Fruit fly (Drosophila melanogaster): ENCODE results near the gene mRpL28.

The mRpL28 gene

dm6 chr2L:4981278-4981966, 7.6 kb downstream of the mRpL28 start, which contains the start of the genes CG8892 and CG34126:
Gene CG8892 (minus strand): TSS chr2L:4981592.
Gene CG34126 (plus strand): TSS chr2L:4981614.
- TF ChIP-seq CG4496 (GFP tag; IDR thresholded peaks at IDR 0.05) (peak; percentile 93), Snoo (tag; optimal IDR thresholded peaks at IDR 0.05) (peak; percentile 97), CG15710 (tag; optimal IDR thresholded peaks at IDR 0.05) (peak; percentile 97), EcR (GFP tag; optimal IDR thresholded peaks at IDR 0.05) (no peak), Ets98B (GFP tag; IDR thresholded peaks at IDR 0.05) (peak; percentile 86), D1 (tag; optimal IDR thresholded peaks at IDR 0.05) (no peak), Pif1B (GFP tag; optimal IDR thresholded peaks at IDR 0.05) (peak; percentile 91), CG9948 (tag; optimal IDR thresholded peaks at IDR 0.05) (peak; percentile 95), CG8301 (tag; optimal IDR thresholded peaks at IDR 0.05) (peak; percentile 93), CG14655 (GFP tag; optimal IDR thresholded peaks at IDR 0.05) (peak; percentile 96), CG13204 (GFP tag; optimal IDR thresholded peaks at IDR 0.05) (peak; percentile 72), CG8159 (tag; optimal IDR thresholded peaks at IDR 0.05) (peak; percentile 96), CG12605 (GFP tag; IDR thresholded peaks at IDR 0.05) (peak; percentile 75), CG10348 (GFP tag; IDR thresholded peaks at IDR 0.05) (peak; percentile 89), fd96Ca (GFP tag; IDR thresholded peaks at IDR 0.05) (peak; percentile 95), CG32121 (GFP tag; IDR thresholded peaks at IDR 0.05) (peak; percentile 91), CG17806 (tag; optimal IDR thresholded peaks at IDR 0.05) (peak; percentile 94), Pif1A (GFP tag; optimal IDR thresholded peaks at IDR 0.05) (peak; percentile 94), gl (tag; optimal IDR thresholded peaks at IDR 0.05) (peak; percentile 83), rn (GFP tag; IDR thresholded peaks at IDR 0.05) (peak; percentile 93), CG34367 (tag; optimal IDR thresholded peaks at IDR 0.05) (peak; percentile 90)

dm6 chr2L:4982098-4982646, 8.4 kb downstream of the mRpL28 start:
- TF ChIP-seq CG13204 (GFP tag; optimal IDR thresholded peaks at IDR 0.05), result no peak
- TF ChIP-seq CG14655 (GFP tag; optimal IDR thresholded peaks at IDR 0.05), result no peak
- no peak for TF ChIP-seq CG17806 (tag; optimal IDR thresholded peaks at IDR 0.05)
- no peak for TF ChIP-seq gl (tag; optimal IDR thresholded peaks at IDR 0.05)
- TF ChIP-seq CG12605 (GFP tag; IDR thresholded peaks at IDR 0.05), result no peak
- no peak for TF ChIP-seq CG32121 (GFP tag; IDR thresholded peaks at IDR 0.05)
- no peak for TF ChIP-seq CG10348 (GFP tag; IDR thresholded peaks at IDR 0.05)
- no peak for TF ChIP-seq Ets98B (GFP tag; IDR thresholded peaks at IDR 0.05)
- no peak for TF ChIP-seq EcR (GFP tag; optimal IDR thresholded peaks at IDR 0.05)

DNA sequence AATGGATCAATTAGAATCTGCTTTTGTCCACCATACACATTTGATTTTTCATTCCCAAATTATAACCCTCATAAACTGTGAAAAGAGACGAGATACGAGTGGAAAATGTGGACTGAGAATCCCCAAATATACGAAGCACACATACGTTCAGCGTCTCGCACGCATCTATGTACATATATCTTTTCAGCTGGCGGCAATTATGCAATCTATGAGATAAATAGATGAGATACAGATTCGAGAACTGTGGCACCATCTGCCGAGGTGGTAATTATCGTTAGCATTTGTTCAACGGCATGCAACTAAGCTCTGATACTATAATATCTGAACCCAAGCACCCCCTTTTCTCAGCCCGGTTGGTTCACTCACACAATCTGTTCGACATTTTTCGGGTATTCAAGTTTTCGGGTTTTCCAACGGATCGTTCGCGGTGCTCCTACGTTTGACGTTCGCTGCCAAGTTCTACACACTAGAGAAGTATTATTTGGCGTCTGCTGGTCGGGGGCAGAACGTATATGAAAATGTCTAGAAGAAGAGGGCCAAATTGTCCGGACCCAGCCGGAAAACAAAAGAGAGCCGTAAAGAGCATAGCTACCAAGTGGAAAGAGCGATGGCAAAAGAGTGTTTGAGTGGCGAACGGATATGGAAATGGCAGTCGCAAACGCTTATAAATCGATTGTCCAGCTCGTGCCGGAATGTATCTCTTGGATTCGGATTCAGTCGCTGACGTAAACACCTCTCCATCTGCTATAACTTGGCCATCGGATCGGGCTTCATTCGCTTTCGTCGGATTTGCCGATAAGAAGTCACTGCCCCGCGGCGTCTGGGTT, 21.4 kb downstream of the mRpL28 start:
- TF ChIP-seq CG8159 (tag; optimal IDR thresholded peaks at IDR 0.05) (no peak), CG12605 (GFP tag; IDR thresholded peaks at IDR 0.05) (no peak), CG4496 (GFP tag; IDR thresholded peaks at IDR 0.05) (no peak), Ets98B (GFP tag; IDR thresholded peaks at IDR 0.05) (no peak), CG13204 (GFP tag; optimal IDR thresholded peaks at IDR 0.05) (no peak), CG15710 (tag; optimal IDR thresholded peaks at IDR 0.05) (no peak), CG17806 (tag; optimal IDR thresholded peaks at IDR 0.05) (no peak), EcR (GFP tag; optimal IDR thresholded peaks at IDR 0.05) (no peak), gl (tag; optimal IDR thresholded peaks at IDR 0.05) (no peak), CG9948 (tag; optimal IDR thresholded peaks at IDR 0.05) (no peak), CG10348 (GFP tag; IDR thresholded peaks at IDR 0.05) (no peak), D1 (tag; optimal IDR thresholded peaks at IDR 0.05) (no peak), CG14655 (GFP tag; optimal IDR thresholded peaks at IDR 0.05) (no peak), CG8301 (tag; optimal IDR thresholded peaks at IDR 0.05) (no peak), Snoo (tag; optimal IDR thresholded peaks at IDR 0.05) (no peak), Pif1B (GFP tag; optimal IDR thresholded peaks at IDR 0.05) (no peak)

dm6 chr2L:4995837-4996136, 22.0 kb downstream of the mRpL28 start:
- TF ChIP-seq CG17806 (tag; optimal IDR thresholded peaks at IDR 0.05) (no peak), fd96Ca (GFP tag; IDR thresholded peaks at IDR 0.05) (no peak), CG32121 (GFP tag; IDR thresholded peaks at IDR 0.05) (no peak), EcR (GFP tag; optimal IDR thresholded peaks at IDR 0.05) (no peak), CG15710 (tag; optimal IDR thresholded peaks at IDR 0.05) (no peak), CG10348 (GFP tag; IDR thresholded peaks at IDR 0.05) (no peak), CG14655 (GFP tag; optimal IDR thresholded peaks at IDR 0.05) (no peak), CG12605 (GFP tag; IDR thresholded peaks at IDR 0.05) (no peak), CG9948 (tag; optimal IDR thresholded peaks at IDR 0.05) (no peak), rn (GFP tag; IDR thresholded peaks at IDR 0.05) (no peak), Snoo (tag; optimal IDR thresholded peaks at IDR 0.05) (no peak), D1 (tag; optimal IDR thresholded peaks at IDR 0.05) (no peak), CG8301 (tag; optimal IDR thresholded peaks at IDR 0.05) (no peak)

DNA sequence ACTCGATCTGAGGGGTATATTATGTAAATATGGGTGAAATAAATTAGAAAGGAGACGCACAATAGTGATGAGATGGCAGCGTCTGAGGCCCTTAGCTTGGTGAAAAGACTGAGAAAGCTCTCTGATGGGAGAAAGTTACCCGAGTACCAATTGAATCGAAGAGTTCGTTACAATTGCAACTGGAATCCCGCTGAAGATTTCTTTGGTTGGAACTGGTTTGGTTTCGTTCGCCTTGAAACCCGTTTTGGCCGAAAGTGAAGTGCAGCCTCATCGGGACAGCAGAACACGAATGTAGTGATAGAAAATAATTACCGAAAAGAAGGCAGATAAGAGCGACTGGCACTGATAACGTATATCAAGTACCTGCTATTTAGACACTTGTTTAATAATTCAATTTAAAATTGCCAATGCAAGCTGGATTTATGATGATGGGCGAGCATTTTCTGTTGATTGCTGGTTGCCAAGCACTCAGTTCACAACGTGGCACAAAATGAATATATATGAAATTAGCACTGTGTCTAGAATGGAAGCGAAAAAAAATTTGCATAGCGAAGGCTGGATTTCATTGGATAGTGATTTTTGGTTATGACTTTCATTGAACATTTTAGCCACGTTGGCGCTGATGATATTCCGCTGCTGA, 22.6 kb downstream of the mRpL28 start:
- TF ChIP-seq fd96Ca (GFP tag; IDR thresholded peaks at IDR 0.05) (no peak), CG32121 (GFP tag; IDR thresholded peaks at IDR 0.05) (no peak), rn (GFP tag; IDR thresholded peaks at IDR 0.05) (no peak), CG13204 (GFP tag; optimal IDR thresholded peaks at IDR 0.05) (no peak), Ets98B (GFP tag; IDR thresholded peaks at IDR 0.05) (no peak), CG8159 (tag; optimal IDR thresholded peaks at IDR 0.05) (no peak), CG14655 (GFP tag; optimal IDR thresholded peaks at IDR 0.05) (no peak), Snoo (tag; optimal IDR thresholded peaks at IDR 0.05) (no peak), CG8301 (tag; optimal IDR thresholded peaks at IDR 0.05) (no peak), EcR (GFP tag; optimal IDR thresholded peaks at IDR 0.05) (no peak), CG15710 (tag; optimal IDR thresholded peaks at IDR 0.05) (no peak), CG34367 (tag; optimal IDR thresholded peaks at IDR 0.05) (no peak), CG10348 (GFP tag; IDR thresholded peaks at IDR 0.05) (no peak), gl (tag; optimal IDR thresholded peaks at IDR 0.05) (no peak), CG12605 (GFP tag; IDR thresholded peaks at IDR 0.05) (no peak), Pif1B (GFP tag; optimal IDR thresholded peaks at IDR 0.05) (no peak)

Measured in whole organism, pupa.